Fruit fly (Drosophila melanogaster) whole organism, embryonic: ENCODE data around the gene CG42759.

ENCODE experiments used
- Bdp1 ChIP-seq: fragments of 200-800 bp; sonication (Bioruptor generic); optimal IDR thresholded peaks from 3 replicates; lab custom pipeline; 2016; ENCODE audit warnings: missing biosample characterization, missing genetic modification characterization
- CG10274 ChIP-seq: fragments of 200-800 bp; sonication (Bioruptor generic); optimal IDR thresholded peaks from 3 replicates; lab custom pipeline; 2017; ENCODE audit warnings: missing biosample characterization, mild to moderate bottlenecking, missing genetic modification characterization
- CG10543 ChIP-seq: fragments of 200-800 bp; sonication (Bioruptor generic); optimal IDR thresholded peaks from 3 replicates; lab custom pipeline; 2017; ENCODE audit warnings: missing biosample characterization, mild to moderate bottlenecking, missing genetic modification characterization, moderate library complexity
- CG11456 ChIP-seq: fragments of 200-800 bp; sonication (Bioruptor generic); IDR thresholded peaks from 3 replicates; pipeline ENCODE4 v1.3.6; 2022; ENCODE audit warnings: missing biosample characterization, missing genetic modification characterization
- CG1233 ChIP-seq: fragments of 200-800 bp; sonication (Bioruptor generic); optimal IDR thresholded peaks from 4 replicates; lab custom pipeline; 2018; ENCODE audit warnings: missing biosample characterization, mild to moderate bottlenecking, missing genetic modification characterization
- CG16815 ChIP-seq: fragments of 200-800 bp; sonication (Bioruptor generic); optimal IDR thresholded peaks from 3 replicates; lab custom pipeline; 2017; ENCODE audit warnings: missing biosample characterization, mild to moderate bottlenecking, missing genetic modification characterization
- CG16863 ChIP-seq: fragments of 200-800 bp; sonication (Bioruptor generic); optimal IDR thresholded peaks from 3 replicates; lab custom pipeline; 2016; ENCODE audit warnings: missing biosample characterization, missing genetic modification characterization
- CG18011 ChIP-seq: fragments of 200-800 bp; sonication (Bioruptor generic); optimal IDR thresholded peaks from 2 replicates; lab custom pipeline; 2017; ENCODE audit warnings: missing biosample characterization, missing genetic modification characterization, mild to moderate bottlenecking, moderate library complexity, missing genotype
- CG2202 ChIP-seq: fragments of 200-800 bp; sonication (Bioruptor generic); optimal IDR thresholded peaks from 2 replicates; lab custom pipeline; 2018; ENCODE audit warnings: missing biosample characterization, mild to moderate bottlenecking, missing genetic modification characterization
- CG3281 ChIP-seq: fragments of 200-800 bp; sonication (Bioruptor generic); optimal IDR thresholded peaks from 3 replicates; lab custom pipeline; 2017; ENCODE audit warnings: missing biosample characterization, mild to moderate bottlenecking, missing genetic modification characterization
- CG33557 ChIP-seq: fragments of 200-800 bp; sonication (Bioruptor generic); optimal IDR thresholded peaks from 2 replicates; lab custom pipeline; 2019; ENCODE audit warnings: missing biosample characterization, mild to moderate bottlenecking, missing genetic modification characterization, moderate library complexity
- CG3407 ChIP-seq: fragments of 200-800 bp; sonication (Bioruptor generic); optimal IDR thresholded peaks from 2 replicates; lab custom pipeline; 2018; ENCODE audit warnings: missing biosample characterization, mild to moderate bottlenecking, missing genetic modification characterization
- CG6813 ChIP-seq: fragments of 200-800 bp; sonication (Bioruptor generic); optimal IDR thresholded peaks from 2 replicates; lab custom pipeline; 2017; ENCODE audit warnings: missing biosample characterization, missing genetic modification characterization, mild to moderate bottlenecking, moderate library complexity, missing genetic modification reagents
- CG7963 ChIP-seq: fragments of 200-800 bp; sonication (Bioruptor generic); IDR thresholded peaks from 3 replicates; pipeline ENCODE4 v1.3.6; 2022; ENCODE audit warnings: missing biosample characterization, missing genetic modification characterization; ENCODE audit not compliant: partially characterized antibody
- CG8290 ChIP-seq, 3 experiments: fragments of 200-800 bp; sonication (Bioruptor generic); optimal IDR thresholded peaks; 2 replicates each; lab custom pipeline; 2016 to 2019; ENCODE audit warnings: missing biosample characterization in 3 of 3, missing genetic modification characterization in 3 of 3, mild to moderate bottlenecking in 2 of 3, moderate library complexity in 1 of 3
- CG8765 ChIP-seq: fragments of 200-800 bp; sonication (Bioruptor generic); IDR thresholded peaks from 2 replicates; pipeline ENCODE4 v1.3.6; 2022; ENCODE audit warnings: missing biosample characterization, missing genetic modification characterization
- CG9797 ChIP-seq: fragments of 200-800 bp; sonication (Bioruptor generic); optimal IDR thresholded peaks from 3 replicates; lab custom pipeline; 2018; ENCODE audit warnings: missing biosample characterization, mild to moderate bottlenecking, missing genetic modification characterization
- CTCF ChIP-seq: fragments of 200-800 bp; sonication (Bioruptor generic); optimal IDR thresholded peaks from 2 replicates; lab custom pipeline; 2017; ENCODE audit warnings: missing biosample characterization, mild to moderate bottlenecking, missing genetic modification characterization, moderate library complexity
- CoRest ChIP-seq: fragments of 200-800 bp; sonication (Bioruptor generic); optimal IDR thresholded peaks from 3 replicates; lab custom pipeline; 2018; ENCODE audit warnings: missing biosample characterization, mild to moderate bottlenecking, missing genetic modification characterization, moderate library complexity
- Dref ChIP-seq: fragments of 200-800 bp; sonication (Bioruptor generic); IDR thresholded peaks from 2 replicates; pipeline ENCODE4 v1.3.6; 2022; ENCODE audit warnings: missing biosample characterization, missing genetic modification characterization
- Drgx ChIP-seq: fragments of 200-800 bp; sonication (Bioruptor generic); IDR thresholded peaks from 2 replicates; pipeline ENCODE4 v1.3.6; 2022; ENCODE audit warnings: missing biosample characterization, missing genetic modification characterization
- Fer1 ChIP-seq: fragments of 200-800 bp; sonication (Bioruptor generic); optimal IDR thresholded peaks from 2 replicates; lab custom pipeline; 2017; ENCODE audit warnings: missing biosample characterization, mild to moderate bottlenecking, missing genetic modification characterization
- Mad ChIP-seq: fragments of 200-800 bp; sonication (Bioruptor generic); optimal IDR thresholded peaks from 2 replicates; lab custom pipeline; 2016; ENCODE audit warnings: missing biosample characterization, missing genetic modification characterization
- Med ChIP-seq: fragments of 200-800 bp; sonication (Bioruptor generic); peaks from one replicate; lab custom pipeline; 2016; ENCODE audit warnings: missing biosample characterization, missing genetic modification characterization, mild to moderate bottlenecking, inconsistent platforms, moderate library complexity
- Scr ChIP-seq: fragments of 200-800 bp; sonication (Bioruptor generic); IDR thresholded peaks from 2 replicates; pipeline ENCODE4 v1.3.6; 2022; ENCODE audit warnings: missing biosample characterization, missing genetic modification characterization; ENCODE audit not compliant: partially characterized antibody
- Sry-δ ChIP-seq: fragments of 200-800 bp; sonication (Bioruptor generic); optimal IDR thresholded peaks from 2 replicates; lab custom pipeline; 2016; ENCODE audit warnings: missing biosample characterization, missing genetic modification characterization
- Taf1 ChIP-seq: fragments of 200-800 bp; sonication (Bioruptor generic); IDR thresholded peaks from 2 replicates; pipeline ENCODE4 v1.3.6; 2022; ENCODE audit warnings: missing biosample characterization, missing genetic modification characterization
- Xbp1 ChIP-seq: fragments of 200-800 bp; sonication (Bioruptor generic); optimal IDR thresholded peaks from 3 replicates; lab custom pipeline; 2016; ENCODE audit warnings: missing biosample characterization, mild to moderate bottlenecking, missing genetic modification characterization
- ash1 ChIP-seq: fragments of 200-800 bp; sonication (Bioruptor generic); optimal IDR thresholded peaks from 2 replicates; lab custom pipeline; 2018; ENCODE audit warnings: missing biosample characterization, mild to moderate bottlenecking, missing genetic modification characterization
- chinmo ChIP-seq: fragments of 200-800 bp; sonication (Bioruptor generic); IDR thresholded peaks from 4 replicates; pipeline ENCODE4 v1.3.6; 2022; ENCODE audit warnings: missing biosample characterization, missing genetic modification characterization; ENCODE audit not compliant: partially characterized antibody
- crc ChIP-seq: fragments of 200-800 bp; sonication (Bioruptor generic); optimal IDR thresholded peaks from 2 replicates; lab custom pipeline; 2016; ENCODE audit warnings: missing biosample characterization, missing genetic modification characterization
- croc ChIP-seq: fragments of 200-800 bp; sonication (Bioruptor generic); conservative IDR thresholded peaks from 3 replicates; pipeline ENCODE4 v1.3.6; 2022; ENCODE audit warnings: missing biosample characterization, missing genetic modification characterization
- dan ChIP-seq: fragments of 200-800 bp; sonication (Bioruptor generic); IDR thresholded peaks from 2 replicates; pipeline ENCODE4 v1.3.6; 2022; ENCODE audit warnings: missing biosample characterization, missing genetic modification characterization
- danr ChIP-seq: fragments of 200-800 bp; sonication (Bioruptor generic); IDR thresholded peaks from 2 replicates; pipeline ENCODE4 v1.3.6; 2022; ENCODE audit warnings: missing biosample characterization, missing genetic modification characterization
- dati ChIP-seq: fragments of 200-800 bp; sonication (Bioruptor generic); IDR thresholded peaks from 2 replicates; pipeline ENCODE4 v1.3.6; 2022; ENCODE audit warnings: missing biosample characterization, missing genetic modification characterization
- gcm ChIP-seq: fragments of 200-800 bp; sonication (Bioruptor generic); optimal IDR thresholded peaks from 2 replicates; lab custom pipeline; 2019; ENCODE audit warnings: missing biosample characterization, mild to moderate bottlenecking, missing genetic modification characterization, moderate library complexity
- gfzf ChIP-seq: fragments of 200-800 bp; sonication (Bioruptor generic); optimal IDR thresholded peaks from 2 replicates; lab custom pipeline; 2016; ENCODE audit warnings: missing biosample characterization, mild to moderate bottlenecking, missing genetic modification characterization, moderate library complexity
- grau ChIP-seq: fragments of 200-800 bp; optimal IDR thresholded peaks from 3 replicates; lab custom pipeline; 2019; ENCODE audit warnings: missing biosample characterization, mild to moderate bottlenecking, missing genetic modification characterization, moderate library complexity
- hb ChIP-seq: fragments of 200-800 bp; sonication (Bioruptor generic); IDR thresholded peaks from 3 replicates; pipeline ENCODE4 v1.3.6; 2022; ENCODE audit warnings: missing biosample characterization, missing genetic modification characterization; ENCODE audit not compliant: partially characterized antibody
- jigr1 ChIP-seq: fragments of 200-800 bp; sonication (Bioruptor generic); IDR thresholded peaks from 3 replicates; pipeline ENCODE4 v1.3.6; 2022; ENCODE audit warnings: missing biosample characterization, missing genetic modification characterization
- lab ChIP-seq: fragments of 200-800 bp; sonication (Bioruptor generic); optimal IDR thresholded peaks from 3 replicates; lab custom pipeline; 2017; ENCODE audit warnings: missing biosample characterization, missing genetic modification characterization, mild to moderate bottlenecking, moderate library complexity, missing genetic modification reagents
- lmd ChIP-seq: fragments of 200-800 bp; sonication (Bioruptor generic); IDR thresholded peaks from 2 replicates; pipeline ENCODE4 v1.3.6; 2022; ENCODE audit warnings: missing biosample characterization, missing genetic modification characterization
- nmo ChIP-seq: fragments of 200-800 bp; sonication (Bioruptor generic); optimal IDR thresholded peaks from 2 replicates; lab custom pipeline; 2018; ENCODE audit warnings: missing biosample characterization, mild to moderate bottlenecking, missing genetic modification characterization, moderate library complexity
- shn ChIP-seq: fragments of 200-800 bp; sonication (Bioruptor generic); optimal IDR thresholded peaks from 3 replicates; lab custom pipeline; 2016; ENCODE audit warnings: missing biosample characterization, missing genetic modification characterization
- sima ChIP-seq: fragments of 200-800 bp; sonication (Bioruptor generic); optimal IDR thresholded peaks from 2 replicates; lab custom pipeline; 2016; ENCODE audit warnings: missing biosample characterization, missing genetic modification characterization
- slp2 ChIP-seq: fragments of 200-800 bp; sonication (Bioruptor generic); optimal IDR thresholded peaks from 2 replicates; lab custom pipeline; 2016; ENCODE audit warnings: missing biosample characterization, missing genetic modification characterization
- tll ChIP-seq, 2 experiments: fragments of 200-800 bp in 1 of 2; fragments of >200 bp in 1 of 2; sonication (Bioruptor generic) in 1 of 2; optimal IDR thresholded peaks; 2 replicates each; lab custom pipeline; 2017 to 2019; ENCODE audit warnings: missing biosample characterization in 2 of 2, missing genetic modification characterization in 2 of 2, mild to moderate bottlenecking in 1 of 2, moderate library complexity in 1 of 2
- ttk ChIP-seq: fragments of 200-800 bp; sonication (Bioruptor generic); IDR thresholded peaks from 2 replicates; pipeline ENCODE4 v2.1.2; 2022; ENCODE audit warnings: missing biosample characterization, missing genetic modification characterization
- unc-4 ChIP-seq: fragments of 200-800 bp; sonication (Bioruptor generic); IDR thresholded peaks from 2 replicates; pipeline ENCODE4 v1.3.6; 2022; ENCODE audit warnings: missing biosample characterization, missing genetic modification characterization; ENCODE audit not compliant: partially characterized antibody
- z ChIP-seq: fragments of 200-800 bp; sonication (Bioruptor generic); IDR thresholded peaks from 3 replicates; pipeline ENCODE4 v1.3.6; 2022; ENCODE audit warnings: missing biosample characterization, missing genetic modification characterization
- zfh2 ChIP-seq: fragments of 200-800 bp; sonication (Bioruptor generic); optimal IDR thresholded peaks from 2 replicates; lab custom pipeline; 2016; ENCODE audit warnings: missing biosample characterization, missing genetic modification characterization

The CG42759 gene

DNA sequence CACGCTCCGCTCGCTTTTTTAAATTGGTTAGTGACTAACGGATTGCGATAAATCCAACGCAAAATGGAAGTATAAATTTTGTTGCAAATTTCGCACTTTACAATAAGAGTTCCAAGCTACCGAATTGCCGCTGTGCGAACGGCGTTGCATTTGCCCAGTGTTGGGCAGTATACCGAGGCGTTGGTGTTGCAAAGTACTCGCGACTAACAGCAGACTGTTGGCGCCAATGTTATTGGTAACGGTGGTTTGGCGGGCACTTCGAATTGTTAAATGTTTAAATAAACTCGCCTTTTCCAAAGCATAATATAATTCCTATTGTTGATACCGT lies 8.6 kb upstream of the CG42759 start (continued):
- TF ChIP-seq jigr1 (no peak), Mad (GFP tag; lab: Kevin White, UChicago) (peak; percentile 26), CG10274 (no peak), CG18011 (GFP tag; lab: Kevin White, UChicago) (peak; percentile 0), CG11456 (GFP tag; lab: Robert Waterston, UW) (no peak), CG7963 (GFP tag; lab: Robert Waterston, UW) (no peak), hb (no peak), Taf1 (GFP tag; lab: Robert Waterston, UW) (no peak), CG3281 (GFP tag; lab: Kevin White, UChicago) (no peak), Med (GFP tag; lab: Kevin White, UChicago) (peak; percentile 99), chinmo (GFP tag; lab: Robert Waterston, UW) (0 out of 4 replicates have a peak, but pooled peaks have one; percentile 58), dati (GFP tag; lab: Robert Waterston, UW) (no peak), lab (peak; percentile 77), CG8765 (no peak), crc (peak; percentile 14), CG6813 (GFP tag; lab: Kevin White, UChicago) (no peak), CoRest (tag; lab: Kevin White, UChicago) (peak; percentile 11), Drgx (GFP tag; lab: Robert Waterston, UW) (no peak), CG8290 (GFP tag; optimal IDR thresholded peaks at IDR 0.05; lab: Kevin White, UChicago) (peak; percentile 44), CG8290 (tag; optimal IDR thresholded peaks at IDR 0.05; lab: Kevin White, UChicago) (peak; percentile 48 to 82), CG16815 (GFP tag; lab: Kevin White, UChicago) (no peak), croc (no peak), nmo (GFP tag; lab: Kevin White, UChicago) (no peak), Xbp1 (GFP tag; lab: Kevin White, UChicago) (peak; percentile 40), tll (GFP tag; optimal IDR thresholded peaks at IDR 0.05; lab: Kevin White, UChicago) (no peak), Fer1 (GFP tag; lab: Kevin White, UChicago) (peak; percentile 64), Scr (GFP tag; lab: Robert Waterston, UW) (no peak; the same call in 1 of the 2 replicates), dan (GFP tag; lab: Robert Waterston, UW) (no peak), CG2202 (no peak), ash1 (GFP tag; lab: Kevin White, UChicago) (no peak), gcm (GFP tag; lab: Kevin White, UChicago) (no peak), Bdp1 (GFP tag; lab: Kevin White, UChicago) (no peak), unc-4 (GFP tag; lab: Robert Waterston, UW) (0 out of 2 replicates have a peak, but pooled peaks have one; percentile 18), CG3407 (no peak), gfzf (GFP tag; lab: Kevin White, UChicago) (peak; percentile 11), grau (tag; lab: Kevin White, UChicago) (peak; percentile 4), CG16863 (GFP tag; lab: Kevin White, UChicago) (no peak), slp2 (GFP tag; lab: Kevin White, UChicago) (no peak), Dref (GFP tag; lab: Robert Waterston, UW) (no peak), lmd (GFP tag; lab: Robert Waterston, UW) (no peak), ttk (GFP tag; lab: Robert Waterston, UW) (no peak), zfh2 (GFP tag; lab: Kevin White, UChicago) (peak; percentile 74), CG33557 (no peak), shn (no peak), CG9797 (GFP tag; lab: Kevin White, UChicago) (peak; percentile 19), Sry-δ (GFP tag; lab: Kevin White, UChicago) (peak; percentile 46), CG1233 (peak; percentile 19), sima (no peak), CTCF (GFP tag; lab: Kevin White, UChicago) (no peak), danr (GFP tag; lab: Robert Waterston, UW) (no peak), CG10543 (peak; percentile 15), z (no peak)
